Worm (Caenorhabditis elegans): Measurements from ENCODE around the gene cpz-2.

The cpz-2 gene

ce11 chrV:13388961-13389360 is 8.0 kb downstream of the cpz-2 start:
- TF ChIP-seq nhr-237 (tag; optimal IDR thresholded peaks at IDR 0.05) (no peak), unc-62 (GFP tag; optimal IDR thresholded peaks at IDR 0.05) (no peak), sem-2 (GFP tag; optimal IDR thresholded peaks at IDR 0.05) (no peak), M03D4.4 (tag; optimal IDR thresholded peaks at IDR 0.05) (no peak), ham-2 (GFP tag; optimal IDR thresholded peaks at IDR 0.05) (no peak), elt-3 (tag; optimal IDR thresholded peaks at IDR 0.05) (no peak), zip-8 (tag; optimal IDR thresholded peaks at IDR 0.05) (no peak), drap-1 (GFP tag; optimal IDR thresholded peaks at IDR 0.05) (no peak), tbx-8 (GFP tag; optimal IDR thresholded peaks at IDR 0.05) (no peak), nhr-2 (tag; optimal IDR thresholded peaks at IDR 0.05) (no peak), ceh-83 (GFP tag; optimal IDR thresholded peaks at IDR 0.05) (no peak), pha-4 (tag; optimal IDR thresholded peaks at IDR 0.05) (no peak)

- TF ChIP-seq ceh-39 (tag; optimal IDR thresholded peaks at IDR 0.05) (no peak), nhr-12 (tag; optimal IDR thresholded peaks at IDR 0.05) (no peak), ceh-43 (GFP tag; optimal IDR thresholded peaks at IDR 0.05) (no peak), ham-2 (GFP tag; optimal IDR thresholded peaks at IDR 0.05) (no peak), elt-1 (tag; optimal IDR thresholded peaks at IDR 0.05; ENCODE audit: borderline replicate concordance, insufficient read depth) (peak; percentile 78)
Measured at ce11 chrV:13389454-13389853, 8.5 kb downstream of the cpz-2 start.

- no peak for TF ChIP-seq sptf-1 (tag; optimal IDR thresholded peaks at IDR 0.05)
- TF ChIP-seq lsy-2 (tag; optimal IDR thresholded peaks at IDR 0.05), result peak; percentile 16
- no peak for TF ChIP-seq elt-3 (tag; optimal IDR thresholded peaks at IDR 0.05)
- peak; percentile 22 for TF ChIP-seq ham-2 (GFP tag; optimal IDR thresholded peaks at IDR 0.05)
- no peak for TF ChIP-seq sem-2 (GFP tag; optimal IDR thresholded peaks at IDR 0.05)
Measured at ce11 chrV:13390936-13391335, 9.9 kb downstream of the cpz-2 start.

ce11 chrV:13391378-13392258 is 10.6 kb downstream of the cpz-2 start, which contains the start of gene somi-1:
Gene somi-1, minus strand, starts transcription at chrV:13391395.
- TF ChIP-seq M03D4.4 (tag; optimal IDR thresholded peaks at IDR 0.05) (no peak), unc-120 (tag; optimal IDR thresholded peaks at IDR 0.05; ENCODE audit: poor library complexity, severe bottlenecking) (peak; percentile 26), lin-32 (GFP tag; optimal IDR thresholded peaks at IDR 0.05) (no peak), lin-13 (tag; optimal IDR thresholded peaks at IDR 0.05) (no peak), ces-1 (GFP tag; optimal IDR thresholded peaks at IDR 0.05) (peak; percentile 97), blmp-1 (tag; optimal IDR thresholded peaks at IDR 0.05) (peak; percentile 88), zip-8 (tag; optimal IDR thresholded peaks at IDR 0.05) (no peak), ztf-11 (tag; optimal IDR thresholded peaks at IDR 0.05) (no peak), ceh-43 (GFP tag; optimal IDR thresholded peaks at IDR 0.05) (no peak)

ce11 chrV:13393333-13393803 is 12.4 kb downstream of the cpz-2 start:
- TF ChIP-seq nhr-76 (tag; optimal IDR thresholded peaks at IDR 0.05) (no peak), unc-39 (tag; optimal IDR thresholded peaks at IDR 0.05) (no peak), nhr-2 (tag; optimal IDR thresholded peaks at IDR 0.05) (no peak), sptf-1 (tag; optimal IDR thresholded peaks at IDR 0.05) (peak; percentile 46), lin-32 (GFP tag; optimal IDR thresholded peaks at IDR 0.05) (no peak), unc-120 (tag; optimal IDR thresholded peaks at IDR 0.05; ENCODE audit: poor library complexity, severe bottlenecking) (peak; percentile 91), nhr-237 (tag; optimal IDR thresholded peaks at IDR 0.05) (no peak), ceh-83 (GFP tag; optimal IDR thresholded peaks at IDR 0.05) (no peak), ham-2 (GFP tag; optimal IDR thresholded peaks at IDR 0.05) (peak; percentile 61), cnd-1 (tag; optimal IDR thresholded peaks at IDR 0.05) (peak; percentile 42), lsy-2 (tag; optimal IDR thresholded peaks at IDR 0.05) (no peak), flh-1 (GFP tag; optimal IDR thresholded peaks at IDR 0.05) (peak; percentile 39), drap-1 (GFP tag; optimal IDR thresholded peaks at IDR 0.05) (peak; percentile 19), elt-1 (tag; optimal IDR thresholded peaks at IDR 0.05; ENCODE audit: borderline replicate concordance, insufficient read depth) (peak; percentile 32), hlh-1 (tag; optimal IDR thresholded peaks at IDR 0.05) (peak; percentile 86), zip-8 (tag; optimal IDR thresholded peaks at IDR 0.05) (peak; percentile 8), ces-1 (GFP tag; optimal IDR thresholded peaks at IDR 0.05) (peak; percentile 12), unc-62 (GFP tag; optimal IDR thresholded peaks at IDR 0.05) (peak; percentile 17), M03D4.4 (tag; optimal IDR thresholded peaks at IDR 0.05) (peak; percentile 52)
